Worm (Caenorhabditis elegans) whole organism, late embryonic: ENCODE data around the gene nhr-241.

ENCODE experiments used
- C08G9.2 ChIP-seq: sonication (generic microtip); optimal IDR thresholded peaks from 2 replicates; lab custom pipeline; 2016; ENCODE audit warnings: mild to moderate bottlenecking, missing genetic modification characterization, moderate library complexity, missing compliant biosample characterization
- C38D4.7 ChIP-seq: fragments of 200-800 bp; sonication (Bioruptor generic); optimal IDR thresholded peaks from 2 replicates; lab custom pipeline; 2018; ENCODE audit warnings: mild to moderate bottlenecking, missing genetic modification characterization, moderate library complexity, missing compliant biosample characterization
- F13H6.1 ChIP-seq: sonication (generic microtip); optimal IDR thresholded peaks from 2 replicates; lab custom pipeline; 2016; ENCODE audit warnings: missing genetic modification characterization, missing compliant biosample characterization
- ahr-1 ChIP-seq: sonication (generic microtip); optimal IDR thresholded peaks from 2 replicates; lab custom pipeline; 2016; ENCODE audit warnings: missing genetic modification characterization, missing compliant biosample characterization
- ceh-18 ChIP-seq: sonication (generic microtip); optimal IDR thresholded peaks from 2 replicates; lab custom pipeline; 2016; ENCODE audit warnings: missing genetic modification characterization, missing compliant biosample characterization
- ceh-19 ChIP-seq: fragments of 200-800 bp; sonication (Bioruptor generic); optimal IDR thresholded peaks from 2 replicates; lab custom pipeline; 2018; ENCODE audit warnings: mild to moderate bottlenecking, missing genetic modification characterization, missing compliant biosample characterization
- ceh-30 ChIP-seq: fragments of 150-350 bp; optimal IDR thresholded peaks from 2 replicates; lab custom pipeline; 2014; ENCODE audit warnings: missing biosample characterization, missing genetic modification characterization
- ceh-31 ChIP-seq: sonication (generic microtip); optimal IDR thresholded peaks from 2 replicates; lab custom pipeline; 2016; ENCODE audit warnings: missing genetic modification characterization, missing compliant biosample characterization
- ceh-48 ChIP-seq: sonication (generic microtip); optimal IDR thresholded peaks from 2 replicates; lab custom pipeline; 2016; ENCODE audit warnings: missing genetic modification characterization, inconsistent platforms, missing compliant biosample characterization
- ceh-6 ChIP-seq: fragments of 200-800 bp; sonication (Bioruptor generic); optimal IDR thresholded peaks from 2 replicates; lab custom pipeline; 2018; ENCODE audit warnings: mild to moderate bottlenecking, missing genetic modification characterization, missing compliant biosample characterization
- che-1 ChIP-seq: sonication (generic microtip); optimal IDR thresholded peaks from 2 replicates; lab custom pipeline; 2016; ENCODE audit warnings: mild to moderate bottlenecking, missing genetic modification characterization, missing compliant biosample characterization
- dmd-4 ChIP-seq: sonication (generic microtip); optimal IDR thresholded peaks from 2 replicates; lab custom pipeline; 2016; ENCODE audit warnings: borderline replicate concordance, missing genetic modification characterization, missing compliant biosample characterization
- elt-2 ChIP-seq: sonication (generic microtip); optimal IDR thresholded peaks from 2 replicates; lab custom pipeline; 2016; ENCODE audit warnings: missing genetic modification reagents, missing genetic modification characterization, missing compliant biosample characterization
- fkh-10 ChIP-seq: fragments of 150-350 bp; optimal IDR thresholded peaks from 2 replicates; lab custom pipeline; 2014; ENCODE audit warnings: missing biosample characterization, missing genetic modification reagents, missing genetic modification characterization
- fkh-6 ChIP-seq: sonication (generic microtip); optimal IDR thresholded peaks from 2 replicates; lab custom pipeline; 2016; ENCODE audit warnings: missing genetic modification characterization, missing compliant biosample characterization
- hlh-13 ChIP-seq: fragments of 200-800 bp; sonication (Bioruptor generic); optimal IDR thresholded peaks from 2 replicates; lab custom pipeline; 2018; ENCODE audit warnings: mild to moderate bottlenecking, missing genetic modification characterization, missing compliant biosample characterization
- hlh-15 ChIP-seq: sonication (generic microtip); optimal IDR thresholded peaks from 2 replicates; lab custom pipeline; 2016; ENCODE audit warnings: missing genetic modification characterization, missing compliant biosample characterization
- hlh-30 ChIP-seq: sonication (generic microtip); optimal IDR thresholded peaks from 2 replicates; lab custom pipeline; 2017; ENCODE audit warnings: antibody characterized with exemption, missing genetic modification characterization, missing compliant biosample characterization; ENCODE audit not compliant: insufficient read depth
- hlh-6 ChIP-seq: sonication (generic microtip); optimal IDR thresholded peaks from 2 replicates; lab custom pipeline; 2016; ENCODE audit warnings: missing genotype, missing genetic modification characterization, missing compliant biosample characterization
- nfya-1 ChIP-seq: sonication (generic microtip); optimal IDR thresholded peaks from 2 replicates; lab custom pipeline; 2017; ENCODE audit warnings: missing genetic modification characterization, mild to moderate bottlenecking, missing compliant biosample characterization, antibody characterized with exemption, moderate library complexity
- nhr-232 ChIP-seq: sonication (generic microtip); optimal IDR thresholded peaks from 2 replicates; lab custom pipeline; 2016; ENCODE audit warnings: missing genetic modification characterization, missing compliant biosample characterization
- odd-2 ChIP-seq: sonication (generic microtip); optimal IDR thresholded peaks from 2 replicates; lab custom pipeline; 2017; ENCODE audit warnings: antibody characterized with exemption, mild to moderate bottlenecking, missing genetic modification characterization, missing compliant biosample characterization
- pat-9 ChIP-seq: fragments of 200-800 bp; sonication (Bioruptor generic); optimal IDR thresholded peaks from 2 replicates; lab custom pipeline; 2018; ENCODE audit warnings: mild to moderate bottlenecking, missing genetic modification characterization, moderate library complexity, missing compliant biosample characterization
- pha-2 ChIP-seq: sonication (generic microtip); optimal IDR thresholded peaks from 2 replicates; lab custom pipeline; 2017; ENCODE audit warnings: mild to moderate bottlenecking, missing genetic modification characterization, missing compliant biosample characterization
- pha-4 ChIP-seq: fragments of 150-350 bp; optimal IDR thresholded peaks from 2 replicates; lab custom pipeline; 2018; ENCODE audit warnings: missing biosample characterization, missing genetic modification reagents, missing genetic modification characterization
- pqm-1 ChIP-seq: sonication (generic microtip); optimal IDR thresholded peaks from 2 replicates; lab custom pipeline; 2016; ENCODE audit warnings: missing genetic modification characterization, missing compliant biosample characterization
- pros-1 ChIP-seq: fragments of 150-350 bp; optimal IDR thresholded peaks from 2 replicates; lab custom pipeline; 2014; ENCODE audit warnings: missing biosample characterization, missing genetic modification reagents, missing genetic modification characterization
- rnt-1 ChIP-seq: sonication (generic microtip); optimal IDR thresholded peaks from 2 replicates; lab custom pipeline; 2016; ENCODE audit warnings: missing genetic modification characterization, missing compliant biosample characterization
- sox-2 ChIP-seq: fragments of 200-800 bp; sonication (Bioruptor generic); IDR thresholded peaks from 2 replicates; pipeline ENCODE4 v1.3.6; 2022; ENCODE audit warnings: missing genetic modification reagents, missing genetic modification characterization, missing compliant biosample characterization
- syd-9 ChIP-seq: sonication (generic microtip); optimal IDR thresholded peaks from 2 replicates; lab custom pipeline; 2016; ENCODE audit warnings: mild to moderate bottlenecking, missing genetic modification characterization, moderate library complexity, missing compliant biosample characterization
- tbx-2 ChIP-seq: sonication (generic microtip); optimal IDR thresholded peaks from 2 replicates; lab custom pipeline; 2016; ENCODE audit warnings: missing genetic modification characterization, missing compliant biosample characterization
- tbx-7 ChIP-seq: sonication (generic microtip); optimal IDR thresholded peaks from 2 replicates; lab custom pipeline; 2016; ENCODE audit warnings: missing genotype, missing genetic modification characterization, missing compliant biosample characterization
- unc-3 ChIP-seq, 2 experiments: fragments of 200-800 bp in 1 of 2; sonication (Bioruptor generic) in 1 of 2; sonication (generic microtip) in 1 of 2; conservative IDR thresholded peaks in 1 of 2; optimal IDR thresholded peaks in 1 of 2; 2 replicates each; pipeline versions ENCODE4 v1.3.6 to Lab custom; 2016 to 2022; ENCODE audit warnings: missing compliant biosample characterization in 2 of 2, missing genetic modification characterization in 2 of 2, missing genetic modification reagents in 1 of 2
- unc-55 ChIP-seq: sonication (generic microtip); optimal IDR thresholded peaks from 2 replicates; lab custom pipeline; 2017; ENCODE audit warnings: missing biosample characterization, missing genetic modification reagents, missing genetic modification characterization
- zip-5 ChIP-seq: sonication (generic microtip); optimal IDR thresholded peaks from 2 replicates; lab custom pipeline; 2016; ENCODE audit warnings: missing genetic modification characterization, missing compliant biosample characterization
- ztf-16 ChIP-seq: sonication (generic microtip); optimal IDR thresholded peaks from 2 replicates; lab custom pipeline; 2017; ENCODE audit warnings: missing genetic modification characterization, missing compliant biosample characterization

Gene nhr-241

DNA sequence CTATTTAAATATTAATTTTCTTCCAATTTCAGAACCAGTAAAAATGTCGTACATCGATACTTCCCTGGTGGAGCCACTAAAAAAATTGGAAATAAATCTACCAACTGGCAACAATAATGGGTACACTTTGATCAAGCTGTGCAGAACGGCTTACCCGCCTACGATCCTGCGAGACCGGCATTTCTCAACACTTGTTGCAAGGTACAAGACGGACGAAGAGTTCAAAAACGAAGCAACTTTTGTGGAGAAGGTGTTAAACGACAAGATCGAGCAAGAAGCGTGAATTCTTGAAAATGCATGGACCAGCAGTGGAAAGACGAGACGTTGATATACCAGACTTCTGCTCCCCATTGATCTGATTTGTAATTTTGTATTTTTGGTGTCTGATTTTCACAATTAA lies 12.1 kb downstream of the nhr-241 start:
- TF ChIP-seq hlh-6 (no peak), odd-2 (tag; lab: Kevin White, UChicago) (no peak), hlh-13 (no peak), tbx-2 (tag; lab: Kevin White, UChicago) (no peak), fkh-10 (GFP tag; lab: Kevin White, UChicago) (no peak), pha-2 (tag; lab: Kevin White, UChicago) (no peak), ceh-30 (no peak), nhr-232 (tag; lab: Kevin White, UChicago) (no peak), pqm-1 (tag; lab: Kevin White, UChicago) (no peak), nfya-1 (tag; lab: Kevin White, UChicago) (no peak), ztf-16 (tag; lab: Kevin White, UChicago) (no peak), pat-9 (tag; lab: Kevin White, UChicago) (no peak), hlh-15 (no peak), pha-4 (tag; lab: Kevin White, UChicago) (no peak)

ce11 chrV:18712118-18712517 lies 12.9 kb downstream of the nhr-241 start:
- TF ChIP-seq fkh-6 (no peak), hlh-13 (peak; percentile 6), F13H6.1 (no peak), dmd-4 (tag; lab: Kevin White, UChicago) (no peak), tbx-7 (tag; lab: Kevin White, UChicago) (no peak), C38D4.7 (GFP tag; lab: Kevin White, UChicago) (no peak), ceh-30 (no peak), che-1 (no peak), nfya-1 (tag; lab: Kevin White, UChicago) (no peak), ahr-1 (tag; lab: Kevin White, UChicago) (no peak), ceh-18 (tag; lab: Kevin White, UChicago) (no peak), ceh-6 (peak; percentile 28), ceh-48 (tag; lab: Kevin White, UChicago) (no peak), hlh-30 (tag; lab: Kevin White, UChicago) (no peak), syd-9 (tag; lab: Kevin White, UChicago) (no peak), C08G9.2 (tag; lab: Kevin White, UChicago) (no peak), rnt-1 (tag; lab: Kevin White, UChicago) (peak; percentile 67), ceh-19 (GFP tag; lab: Kevin White, UChicago) (no peak), nhr-232 (tag; lab: Kevin White, UChicago) (peak; percentile 12), unc-55 (GFP tag; lab: Kevin White, UChicago) (no peak), pat-9 (tag; lab: Kevin White, UChicago) (peak; percentile 7)
- TF ChIP-seq, all 69 proteins: peak for 5

- TF ChIP-seq ztf-16 (tag; lab: Kevin White, UChicago), result peak; percentile 32
- no peak for TF ChIP-seq hlh-6
Observed at ce11 chrV:18719412-18719811, 20.2 kb downstream of the nhr-241 start.

DNA sequence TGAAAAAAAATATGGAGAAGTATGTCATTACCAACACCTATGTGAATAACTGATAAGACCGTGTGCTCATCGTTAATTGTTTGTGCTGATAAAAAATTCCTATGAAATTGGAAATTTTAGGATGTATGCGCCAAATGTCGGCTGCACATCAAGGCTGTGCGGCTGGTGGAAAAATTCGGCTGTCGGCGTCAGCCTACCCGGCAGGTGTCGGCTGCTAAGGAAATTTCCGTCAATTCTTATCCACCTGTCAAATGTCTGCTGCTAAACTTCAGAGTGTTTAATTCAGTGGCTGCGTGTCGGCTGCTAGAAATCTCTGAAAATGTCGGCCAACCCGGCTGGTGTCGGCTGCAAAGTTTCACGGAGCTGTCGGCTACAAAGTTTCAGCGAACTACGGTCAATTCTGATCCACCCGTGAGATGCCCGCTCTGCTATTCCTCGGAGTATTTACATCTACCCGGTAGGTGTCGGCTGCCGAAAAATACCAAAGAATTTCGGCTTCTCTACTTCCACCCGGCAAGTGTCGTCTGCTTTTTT lies 20.8 kb downstream of the nhr-241 start, which contains the start of gene Y17D7C.2:
TSS of gene Y17D7C.2 (minus strand) at position 32 of the 534 bp plus-strand sequence.
- no peak for TF ChIP-seq unc-3 (GFP tag; conservative IDR thresholded peaks at IDR 0.05; lab: Robert Waterston, UW)
- TF ChIP-seq unc-3 (tag; optimal IDR thresholded peaks at IDR 0.05; lab: Kevin White, UChicago), result no peak
- TF ChIP-seq ceh-6, result peak; percentile 46
- TF ChIP-seq zip-5 (tag; lab: Kevin White, UChicago), result peak; percentile 2
- TF ChIP-seq sox-2, result no peak
- TF ChIP-seq hlh-13, result peak; percentile 32
- TF ChIP-seq ceh-19 (GFP tag; lab: Kevin White, UChicago), result peak; percentile 65
- peak; percentile 66 for TF ChIP-seq elt-2
- TF ChIP-seq pros-1, result no peak
- TF ChIP-seq syd-9 (tag; lab: Kevin White, UChicago), result peak; percentile 21
- peak; percentile 2 for TF ChIP-seq ceh-31
- TF ChIP-seq nhr-232 (tag; lab: Kevin White, UChicago), result peak; percentile 57
- TF ChIP-seq ceh-30, result no peak
- TF ChIP-seq tbx-7 (tag; lab: Kevin White, UChicago), result peak; percentile 13
- peak; percentile 36 for TF ChIP-seq pat-9 (tag; lab: Kevin White, UChicago)
- peak; percentile 40 for TF ChIP-seq rnt-1 (tag; lab: Kevin White, UChicago)
- TF ChIP-seq ahr-1 (tag; lab: Kevin White, UChicago), result peak; percentile 2
